Fruit fly (Drosophila melanogaster): Measurements from ENCODE around the gene laza.

Gene laza

dm6 chr3L:22458271-22458670 is 2.7 kb downstream of the laza start (continued):
- peak; percentile 47 for TF ChIP-seq caup (GFP tag; optimal IDR thresholded peaks at IDR 0.05; ENCODE audit: severe bottlenecking)
- TF ChIP-seq grn (GFP tag; optimal IDR thresholded peaks at IDR 0.05): peak; percentile 55
- TF ChIP-seq da (GFP tag; optimal IDR thresholded peaks at IDR 0.05): no peak
- TF ChIP-seq CG4820 (GFP tag; optimal IDR thresholded peaks at IDR 0.05): no peak
- no peak for TF ChIP-seq prd (optimal IDR thresholded peaks at IDR 0.05)
- no peak for TF ChIP-seq prd (GFP tag; IDR thresholded peaks at IDR 0.05)
- TF ChIP-seq Med (GFP tag): peak; percentile 10
- no peak for TF ChIP-seq row (GFP tag; IDR thresholded peaks at IDR 0.05)
- TF ChIP-seq bsh (GFP tag; optimal IDR thresholded peaks at IDR 0.05): no peak
- no peak for TF ChIP-seq dati (GFP tag; IDR thresholded peaks at IDR 0.05)
- TF ChIP-seq pnt (GFP tag; optimal IDR thresholded peaks at IDR 0.05): no peak
- TF ChIP-seq CG4617 (GFP tag; optimal IDR thresholded peaks at IDR 0.05; ENCODE audit: borderline replicate concordance): no peak
- TF ChIP-seq CG12219 (GFP tag; optimal IDR thresholded peaks at IDR 0.05): no peak
- peak; percentile 100 for TF ChIP-seq sd (tag; optimal IDR thresholded peaks at IDR 0.05)
- no peak for TF ChIP-seq shn (GFP tag; optimal IDR thresholded peaks at IDR 0.05)
- peak; percentile 37; the same call in 1 of the 2 replicates for TF ChIP-seq rib (GFP tag; IDR thresholded peaks at IDR 0.05)
- TF ChIP-seq slou (GFP tag; optimal IDR thresholded peaks at IDR 0.05): no peak
- TF ChIP-seq Nf-YA (GFP tag; IDR thresholded peaks at IDR 0.05): no peak

dm6 chr3L:22455953-22456488 is 4.9 kb downstream of the laza start:
- TF ChIP-seq CG13296 (GFP tag; optimal IDR thresholded peaks at IDR 0.05): no peak
- no peak for TF ChIP-seq Hmx (GFP tag; optimal IDR thresholded peaks at IDR 0.05)
- TF ChIP-seq Nf-YB (GFP tag; optimal IDR thresholded peaks at IDR 0.05): peak; percentile 25
- TF ChIP-seq Nf-YC (tag; optimal IDR thresholded peaks at IDR 0.05): peak; percentile 31
- no peak for TF ChIP-seq CG16779 (GFP tag; IDR thresholded peaks at IDR 0.05)
- TF ChIP-seq NC2β (GFP tag; optimal IDR thresholded peaks at IDR 0.05): no peak
- TF ChIP-seq ap (GFP tag; IDR thresholded peaks at IDR 0.05): no peak
- no peak for TF ChIP-seq CG8290 (GFP tag; optimal IDR thresholded peaks at IDR 0.05)
- TF ChIP-seq CG8290 (tag; optimal IDR thresholded peaks at IDR 0.05): peak in 1 of 2 experiments; percentile 48
- peak; percentile 25 for TF ChIP-seq Med (GFP tag)
- TF ChIP-seq sd (tag; optimal IDR thresholded peaks at IDR 0.05): peak; percentile 13
- TF ChIP-seq yki (optimal IDR thresholded peaks at IDR 0.05): no peak
- no peak for TF ChIP-seq CG2712 (tag; optimal IDR thresholded peaks at IDR 0.05)
- no peak for TF ChIP-seq Mrtf (GFP tag; IDR thresholded peaks at IDR 0.05)
- TF ChIP-seq kay (GFP tag; optimal IDR thresholded peaks at IDR 0.05): peak; percentile 23
- TF ChIP-seq az2 (GFP tag; optimal IDR thresholded peaks at IDR 0.05): no peak
- TF ChIP-seq Jarid2 (GFP tag; optimal IDR thresholded peaks at IDR 0.05): no peak
- TF ChIP-seq Blimp-1 (GFP tag; optimal IDR thresholded peaks at IDR 0.05): peak; percentile 75
- peak in 1 of 3 experiments; percentile 14 for TF ChIP-seq lola (GFP tag; optimal IDR thresholded peaks at IDR 0.05)
- no peak for TF ChIP-seq fd102C (GFP tag; optimal IDR thresholded peaks at IDR 0.05)
- TF ChIP-seq sr (GFP tag; IDR thresholded peaks at IDR 0.05): 0 out of 3 replicates have a peak, but pooled peaks have one; percentile 9
- peak; percentile 74 for TF ChIP-seq CG8478 (optimal IDR thresholded peaks at IDR 0.05)
- TF ChIP-seq Sry-β (GFP tag; optimal IDR thresholded peaks at IDR 0.05): no peak
- peak; percentile 29 for TF ChIP-seq HmgZ (tag; optimal IDR thresholded peaks at IDR 0.05)
- TF ChIP-seq Hr78 (GFP tag; optimal IDR thresholded peaks at IDR 0.05): peak in 1 of 2 experiments; percentile 13
- TF ChIP-seq CG17612 (GFP tag; IDR thresholded peaks at IDR 0.05): peak; percentile 34; the same call in 1 of the 2 replicates
